Fruit fly (Drosophila melanogaster) whole organism, embryonic: Measurements from ENCODE around the gene CG43318.

ENCODE experiments used
- Abd-B ChIP-seq: fragments of 200-800 bp; sonication (Bioruptor generic); optimal IDR thresholded peaks from 2 replicates; lab custom pipeline; 2018; ENCODE audit warnings: missing biosample characterization, mild to moderate bottlenecking, missing genetic modification characterization, moderate library complexity
- Adf1 ChIP-seq: fragments of 200-800 bp; sonication (Bioruptor generic); IDR thresholded peaks from 2 replicates; pipeline ENCODE4 v1.3.6; 2022; ENCODE audit warnings: missing biosample characterization, missing genetic modification characterization
- BtbVII ChIP-seq: fragments of 200-800 bp; sonication (Bioruptor generic); optimal IDR thresholded peaks from 3 replicates; lab custom pipeline; 2017; ENCODE audit warnings: missing biosample characterization, mild to moderate bottlenecking, missing genetic modification characterization
- Bteb2 ChIP-seq: fragments of 200-800 bp; sonication (Bioruptor generic); optimal IDR thresholded peaks from 2 replicates; lab custom pipeline; 2016; ENCODE audit warnings: missing biosample characterization, missing genetic modification characterization
- CG10209 ChIP-seq: fragments of 200-800 bp; sonication (Bioruptor generic); optimal IDR thresholded peaks from 3 replicates; lab custom pipeline; 2017; ENCODE audit warnings: missing biosample characterization, mild to moderate bottlenecking, missing genetic modification characterization, missing genetic modification reagents
- CG1024 ChIP-seq: fragments of 200-800 bp; sonication (Bioruptor generic); IDR thresholded peaks from 2 replicates; pipeline ENCODE4 v1.3.6; 2022; ENCODE audit warnings: missing biosample characterization, missing genetic modification characterization
- CG10274 ChIP-seq: fragments of 200-800 bp; sonication (Bioruptor generic); optimal IDR thresholded peaks from 3 replicates; lab custom pipeline; 2017; ENCODE audit warnings: missing biosample characterization, mild to moderate bottlenecking, missing genetic modification characterization
- CG12236 ChIP-seq: fragments of 200-800 bp; sonication (Bioruptor generic); optimal IDR thresholded peaks from 2 replicates; lab custom pipeline; 2016; ENCODE audit warnings: missing biosample characterization, missing genetic modification characterization
- CG12769 ChIP-seq: fragments of 200-800 bp; sonication (Bioruptor generic); optimal IDR thresholded peaks from 2 replicates; lab custom pipeline; 2019; ENCODE audit warnings: missing biosample characterization, mild to moderate bottlenecking, missing genetic modification characterization, moderate library complexity
- CG14050 ChIP-seq: fragments of 200-800 bp; sonication (Bioruptor generic); IDR thresholded peaks from 3 replicates; pipeline ENCODE4 v1.3.6; 2022; ENCODE audit warnings: missing biosample characterization, missing genetic modification characterization
- CG17328 ChIP-seq: fragments of 200-800 bp; sonication (Bioruptor generic); IDR thresholded peaks from 2 replicates; pipeline ENCODE4 v1.3.6; 2022; ENCODE audit warnings: missing biosample characterization, missing genetic modification characterization
- CG17359 ChIP-seq: fragments of 200-800 bp; sonication (Bioruptor generic); optimal IDR thresholded peaks from 3 replicates; lab custom pipeline; 2018; ENCODE audit warnings: missing biosample characterization, mild to moderate bottlenecking, missing genetic modification characterization, moderate library complexity
- CG2202 ChIP-seq: fragments of 200-800 bp; sonication (Bioruptor generic); optimal IDR thresholded peaks from 2 replicates; lab custom pipeline; 2018; ENCODE audit warnings: missing biosample characterization, mild to moderate bottlenecking, missing genetic modification characterization
- CG2889 ChIP-seq: fragments of 200-800 bp; sonication (Bioruptor generic); IDR thresholded peaks from 3 replicates; pipeline ENCODE4 v1.3.6; 2022; ENCODE audit warnings: missing biosample characterization, missing genetic modification characterization
- CG3407 ChIP-seq: fragments of 200-800 bp; sonication (Bioruptor generic); optimal IDR thresholded peaks from 2 replicates; lab custom pipeline; 2018; ENCODE audit warnings: missing biosample characterization, mild to moderate bottlenecking, missing genetic modification characterization
- CG6689 ChIP-seq: fragments of 200-800 bp; sonication (Bioruptor generic); IDR thresholded peaks from 2 replicates; pipeline ENCODE4 v1.3.6; 2022; ENCODE audit warnings: missing biosample characterization, missing genetic modification characterization
- CG8281 ChIP-seq: fragments of 200-800 bp; sonication (Bioruptor generic); optimal IDR thresholded peaks from 2 replicates; lab custom pipeline; 2018; ENCODE audit warnings: missing biosample characterization, mild to moderate bottlenecking, missing genetic modification characterization, moderate library complexity
- CG8359 ChIP-seq: fragments of 200-800 bp; sonication (Bioruptor generic); optimal IDR thresholded peaks from 2 replicates; lab custom pipeline; 2017; ENCODE audit warnings: missing biosample characterization, mild to moderate bottlenecking, missing genetic modification characterization, borderline replicate concordance
- CG8765 ChIP-seq: fragments of 200-800 bp; sonication (Bioruptor generic); IDR thresholded peaks from 2 replicates; pipeline ENCODE4 v1.3.6; 2022; ENCODE audit warnings: missing biosample characterization, missing genetic modification characterization
- CG8924 ChIP-seq: fragments of 200-800 bp; optimal IDR thresholded peaks from 3 replicates; lab custom pipeline; 2019; ENCODE audit warnings: missing biosample characterization, mild to moderate bottlenecking, missing genetic modification characterization, moderate library complexity
- D19B ChIP-seq: fragments of 200-800 bp; sonication (Bioruptor generic); optimal IDR thresholded peaks from 2 replicates; lab custom pipeline; 2017; ENCODE audit warnings: missing biosample characterization, mild to moderate bottlenecking, missing genetic modification characterization
- Dad ChIP-seq: fragments of 200-800 bp; sonication (Bioruptor generic); optimal IDR thresholded peaks from 3 replicates; lab custom pipeline; 2016; ENCODE audit warnings: missing biosample characterization, missing genetic modification characterization
- E2f2 ChIP-seq: fragments of 200-800 bp; sonication (Bioruptor generic); IDR thresholded peaks from 2 replicates; pipeline ENCODE4 v1.3.6; 2022; ENCODE audit warnings: missing biosample characterization, missing genetic modification characterization
- ERR ChIP-seq: fragments of 200-800 bp; sonication (Bioruptor generic); optimal IDR thresholded peaks from 2 replicates; lab custom pipeline; 2016; ENCODE audit warnings: missing biosample characterization, missing genetic modification characterization
- Fer3 ChIP-seq: fragments of 200-800 bp; sonication (Bioruptor generic); optimal IDR thresholded peaks from 2 replicates; lab custom pipeline; 2018; ENCODE audit warnings: missing biosample characterization, mild to moderate bottlenecking, missing genetic modification characterization, moderate library complexity
- Hr3 ChIP-seq: fragments of 200-800 bp; sonication (Bioruptor generic); optimal IDR thresholded peaks from 3 replicates; lab custom pipeline; 2016; ENCODE audit warnings: missing biosample characterization, missing genetic modification characterization
- Hr51 ChIP-seq, 2 experiments: fragments of 200-800 bp; sonication (Bioruptor generic); optimal IDR thresholded peaks; 2 replicates in 1 of 2; 3 replicates in 1 of 2; lab custom pipeline; 2016 to 2018; ENCODE audit warnings: missing biosample characterization in 2 of 2, missing genetic modification characterization in 2 of 2, mild to moderate bottlenecking in 1 of 2, moderate library complexity in 1 of 2
- MTF-1 ChIP-seq: fragments of 200-800 bp; sonication (Bioruptor generic); optimal IDR thresholded peaks from 2 replicates; lab custom pipeline; 2018; ENCODE audit warnings: missing biosample characterization, mild to moderate bottlenecking, missing genetic modification characterization, borderline replicate concordance
- Neu2 ChIP-seq: fragments of 200-800 bp; sonication (Bioruptor generic); optimal IDR thresholded peaks from 3 replicates; lab custom pipeline; 2016; ENCODE audit warnings: missing biosample characterization, missing genetic modification characterization, borderline replicate concordance
- Rx ChIP-seq: fragments of 200-800 bp; sonication (Bioruptor generic); IDR thresholded peaks from 2 replicates; pipeline ENCODE4 v1.3.6; 2022; ENCODE audit warnings: missing biosample characterization, missing genetic modification characterization
- Stat92E ChIP-seq, 3 experiments: fragments of >200 bp in 2 of 3; fragments of 200-800 bp in 1 of 3; sonication (Bioruptor generic) in 1 of 3; optimal IDR thresholded peaks; 2 replicates each; lab custom pipeline; 2017 to 2019; ENCODE audit warnings: missing biosample characterization in 3 of 3, missing genetic modification characterization in 3 of 3, mild to moderate bottlenecking in 1 of 3, moderate library complexity in 1 of 3
- ac ChIP-seq: fragments of 200-800 bp; sonication (Bioruptor generic); optimal IDR thresholded peaks from 3 replicates; lab custom pipeline; 2017; ENCODE audit warnings: missing biosample characterization, mild to moderate bottlenecking, missing genetic modification characterization
- cas ChIP-seq: fragments of 200-800 bp; sonication (Bioruptor generic); IDR thresholded peaks from 2 replicates; pipeline ENCODE4 v1.3.6; 2022; ENCODE audit warnings: missing biosample characterization, missing genetic modification characterization
- fu2 ChIP-seq: fragments of 200-800 bp; sonication (Bioruptor generic); optimal IDR thresholded peaks from 2 replicates; lab custom pipeline; 2016; ENCODE audit warnings: missing biosample characterization, missing genetic modification characterization
- gce ChIP-seq: fragments of 200-800 bp; sonication (Bioruptor generic); IDR thresholded peaks from 3 replicates; pipeline ENCODE4 v1.3.6; 2022; ENCODE audit warnings: missing biosample characterization, missing genetic modification characterization
- gro ChIP-seq: fragments of 200-800 bp; sonication (Bioruptor generic); optimal IDR thresholded peaks from 2 replicates; lab custom pipeline; 2016; ENCODE audit warnings: missing biosample characterization, missing genetic modification characterization
- kay ChIP-seq: fragments of 200-800 bp; sonication (Bioruptor generic); optimal IDR thresholded peaks from 2 replicates; lab custom pipeline; 2016; ENCODE audit warnings: missing biosample characterization, missing genetic modification characterization
- lmd ChIP-seq: fragments of 200-800 bp; sonication (Bioruptor generic); IDR thresholded peaks from 2 replicates; pipeline ENCODE4 v1.3.6; 2022; ENCODE audit warnings: missing biosample characterization, missing genetic modification characterization
- mam ChIP-seq: fragments of 200-800 bp; sonication (Bioruptor generic); optimal IDR thresholded peaks from 3 replicates; lab custom pipeline; 2016; ENCODE audit warnings: missing biosample characterization, missing genetic modification characterization
- pan ChIP-seq, 4 experiments: fragments of >200 bp in 3 of 4; fragments of 200-800 bp in 1 of 4; sonication (Bioruptor generic) in 1 of 4; optimal IDR thresholded peaks in 3 of 4; IDR thresholded peaks in 1 of 4; 2 replicates each; pipeline versions ENCODE4 v1.3.6 to Lab custom; 2017 to 2022; ENCODE audit warnings: missing biosample characterization in 2 of 4, missing genetic modification characterization in 2 of 4, mixed read lengths in 1 of 4
- pb ChIP-seq: fragments of 200-800 bp; sonication (Bioruptor generic); optimal IDR thresholded peaks from 3 replicates; lab custom pipeline; 2016; ENCODE audit warnings: missing biosample characterization, missing genetic modification characterization
- ro ChIP-seq: fragments of 200-800 bp; sonication (Bioruptor generic); IDR thresholded peaks from 2 replicates; pipeline ENCODE4 v1.3.6; 2022; ENCODE audit warnings: missing biosample characterization, missing genetic modification characterization
- row ChIP-seq: fragments of 200-800 bp; sonication (Bioruptor generic); IDR thresholded peaks from 3 replicates; pipeline ENCODE4 v1.3.6; 2022; ENCODE audit warnings: missing biosample characterization, missing genetic modification characterization
- run ChIP-seq: fragments of 200-800 bp; sonication (Bioruptor generic); optimal IDR thresholded peaks from 3 replicates; lab custom pipeline; 2018; ENCODE audit warnings: missing biosample characterization, mild to moderate bottlenecking, missing genetic modification characterization
- sens ChIP-seq: fragments of 200-800 bp; sonication (Bioruptor generic); peaks from one replicate; lab custom pipeline; 2016; ENCODE audit warnings: missing biosample characterization, missing genetic modification characterization
- sima ChIP-seq: fragments of 200-800 bp; sonication (Bioruptor generic); optimal IDR thresholded peaks from 2 replicates; lab custom pipeline; 2016; ENCODE audit warnings: missing biosample characterization, missing genetic modification characterization
- slp2 ChIP-seq: fragments of 200-800 bp; sonication (Bioruptor generic); optimal IDR thresholded peaks from 2 replicates; lab custom pipeline; 2016; ENCODE audit warnings: missing biosample characterization, missing genetic modification characterization
- sqz ChIP-seq: fragments of 200-800 bp; sonication (Bioruptor generic); optimal IDR thresholded peaks from 3 replicates; lab custom pipeline; 2018; ENCODE audit warnings: missing biosample characterization, mild to moderate bottlenecking, missing genetic modification characterization
- stwl ChIP-seq: fragments of 200-800 bp; sonication (Bioruptor generic); optimal IDR thresholded peaks from 3 replicates; lab custom pipeline; 2018; ENCODE audit warnings: missing biosample characterization, mild to moderate bottlenecking, missing genetic modification characterization, moderate library complexity
- vvl ChIP-seq: fragments of 200-800 bp; sonication (Bioruptor generic); IDR thresholded peaks from 2 replicates; pipeline ENCODE4 v1.3.6; 2022; ENCODE audit warnings: missing biosample characterization, missing genetic modification characterization

The CG43318 gene

DNA sequence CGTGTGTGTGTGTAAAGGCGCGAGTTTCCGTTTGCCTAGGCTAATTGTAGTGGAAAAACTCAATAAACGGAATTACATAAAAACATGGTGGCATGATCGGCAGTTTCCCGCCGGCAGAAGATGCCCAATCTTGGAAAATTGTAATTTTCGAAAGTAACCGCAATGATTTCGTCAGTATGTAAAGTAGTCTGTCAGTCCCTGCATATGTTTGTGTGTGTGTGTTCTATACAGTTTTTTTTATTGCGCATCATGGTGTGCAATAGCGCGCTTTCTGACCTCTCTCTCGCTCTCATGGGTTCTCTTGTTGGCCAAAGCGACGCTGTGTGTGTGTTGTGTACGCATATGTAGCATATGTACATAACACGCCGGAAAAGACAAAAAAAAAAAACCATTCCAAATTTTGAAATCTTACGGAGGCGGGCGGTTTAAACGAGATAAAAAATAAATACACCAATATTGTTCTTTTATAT lies 38.9 kb downstream of the CG43318 start (continued):
- TF ChIP-seq ERR (no peak), Dad (GFP tag; lab: Kevin White, UChicago) (peak; percentile 10), stwl (no peak), BtbVII (GFP tag; lab: Kevin White, UChicago) (peak; percentile 53), Abd-B (peak; percentile 5), CG8281 (tag; lab: Kevin White, UChicago) (no peak), CG12769 (no peak), vvl (GFP tag; lab: Robert Waterston, UW) (peak; percentile 52), CG10274 (GFP tag; lab: Kevin White, UChicago) (no peak), CG8359 (no peak), CG3407 (GFP tag; lab: Kevin White, UChicago) (peak; percentile 13), sima (GFP tag; lab: Kevin White, UChicago) (no peak), ro (GFP tag; lab: Robert Waterston, UW) (no peak), gce (GFP tag; lab: Robert Waterston, UW) (0 out of 3 replicates have a peak, but pooled peaks have one; percentile 5), CG8765 (GFP tag; lab: Robert Waterston, UW) (no peak), CG12236 (GFP tag; lab: Kevin White, UChicago) (peak; percentile 33), sqz (GFP tag; lab: Kevin White, UChicago) (peak; percentile 100), CG14050 (no peak), kay (GFP tag; lab: Kevin White, UChicago) (no peak), gro (GFP tag; lab: Kevin White, UChicago) (peak; percentile 55), CG2202 (tag; lab: Kevin White, UChicago) (no peak), lmd (GFP tag; lab: Robert Waterston, UW) (no peak; the same call in 1 of the 2 replicates), run (tag; lab: Kevin White, UChicago) (peak; percentile 5), Fer3 (tag; lab: Kevin White, UChicago) (peak; percentile 42), CG8924 (tag; lab: Kevin White, UChicago) (peak; percentile 45), CG2889 (GFP tag; lab: Robert Waterston, UW) (no peak), E2f2 (GFP tag; lab: Robert Waterston, UW) (0 out of 2 replicates have a peak, but pooled peaks have one; percentile 28), fu2 (GFP tag; lab: Kevin White, UChicago) (no peak), Bteb2 (no peak), ac (GFP tag; lab: Kevin White, UChicago) (no peak), MTF-1 (peak; percentile 51), mam (no peak), pan (optimal IDR thresholded peaks at IDR 0.05; lab: Kevin White, UChicago) (no peak), pan (GFP tag; optimal IDR thresholded peaks at IDR 0.05 in 1 of 2, IDR thresholded peaks at IDR 0.05 in 1 of 2) (no peak), CG6689 (GFP tag; lab: Robert Waterston, UW) (peak; percentile 17; the same call in 1 of the 2 replicates), pb (GFP tag; lab: Kevin White, UChicago) (no peak), cas (GFP tag; lab: Robert Waterston, UW) (no peak), Hr3 (GFP tag; lab: Kevin White, UChicago) (peak; percentile 30), CG17359 (peak; percentile 59), D19B (GFP tag; lab: Kevin White, UChicago) (no peak), CG10209 (GFP tag; lab: Kevin White, UChicago) (no peak), CG1024 (0 out of 2 replicates have a peak, but pooled peaks have one; percentile 28), Hr51 (GFP tag; optimal IDR thresholded peaks at IDR 0.05; lab: Kevin White, UChicago) (no peak), Stat92E (GFP tag; optimal IDR thresholded peaks at IDR 0.05; lab: Kevin White, UChicago) (no peak), row (GFP tag; lab: Robert Waterston, UW) (0 out of 3 replicates have a peak, but pooled peaks have one; percentile 10), slp2 (GFP tag; lab: Kevin White, UChicago) (peak; percentile 12), CG17328 (GFP tag; lab: Robert Waterston, UW) (no peak), Neu2 (GFP tag; lab: Kevin White, UChicago) (no peak), sens (peak; percentile 85), Adf1 (peak; percentile 18; the same call in 1 of the 2 replicates), Rx (no peak)
